Fruit fly (Drosophila melanogaster): Measurements from ENCODE around the gene CG15564.

- TF ChIP-seq Dfd (GFP tag; optimal IDR thresholded peaks at IDR 0.05): no peak
- TF ChIP-seq psq (GFP tag; optimal IDR thresholded peaks at IDR 0.05): no peak
- TF ChIP-seq dmrt93B (GFP tag; optimal IDR thresholded peaks at IDR 0.05): no peak
- TF ChIP-seq woc (GFP tag; optimal IDR thresholded peaks at IDR 0.05): no peak
- TF ChIP-seq HLH106 (tag; optimal IDR thresholded peaks at IDR 0.05): no peak
- TF ChIP-seq Myc (optimal IDR thresholded peaks at IDR 0.05): peak; percentile 63
- TF ChIP-seq GATAd (GFP tag; optimal IDR thresholded peaks at IDR 0.05): no peak
- TF ChIP-seq CrebA (GFP tag; optimal IDR thresholded peaks at IDR 0.05; ENCODE audit: borderline replicate concordance): no peak
- TF ChIP-seq lola (GFP tag; optimal IDR thresholded peaks at IDR 0.05): no peak
- no peak for TF ChIP-seq OdsH (GFP tag; optimal IDR thresholded peaks at IDR 0.05)
Observed at dm6 chr3R:31231134-31231533, 4.0 kb downstream of the CG15564 start.

All from whole organism, wandering third instar larva.